Fruit fly (Drosophila melanogaster) whole organism, embryonic: ENCODE results near the gene CG31627.
A peak's percentile ranks its signal among the peaks of the same experiment; 100 is the strongest.

Experiments used
- Abd-B ChIP-seq: fragments of 200-800 bp; sonication (Bioruptor generic); optimal IDR thresholded peaks from 2 replicates; lab custom pipeline; 2018; ENCODE audit warnings: missing biosample characterization, mild to moderate bottlenecking, missing genetic modification characterization, moderate library complexity
- B-H2 ChIP-seq: fragments of 200-800 bp; sonication (Bioruptor generic); optimal IDR thresholded peaks from 2 replicates; lab custom pipeline; 2018; ENCODE audit warnings: missing biosample characterization, mild to moderate bottlenecking, missing genetic modification characterization
- BEAF-32 ChIP-seq: fragments of 200-800 bp; sonication (Bioruptor generic); optimal IDR thresholded peaks from 3 replicates; lab custom pipeline; 2017; ENCODE audit warnings: missing biosample characterization, missing genetic modification characterization, mild to moderate bottlenecking, moderate library complexity, missing genetic modification reagents
- CG10267 ChIP-seq: fragments of 200-800 bp; sonication (Bioruptor generic); optimal IDR thresholded peaks from 2 replicates; lab custom pipeline; 2018; ENCODE audit warnings: missing biosample characterization, mild to moderate bottlenecking, missing genetic modification characterization, moderate library complexity
- CG12659 ChIP-seq: fragments of 200-800 bp; sonication (Bioruptor generic); optimal IDR thresholded peaks from 3 replicates; lab custom pipeline; 2017; ENCODE audit warnings: mild to moderate bottlenecking, missing biosample characterization, missing genetic modification reagents, missing genetic modification characterization
- CG13287 ChIP-seq: fragments of 200-800 bp; sonication (Bioruptor generic); IDR thresholded peaks from 2 replicates; pipeline ENCODE4 v1.3.6; 2022; ENCODE audit warnings: missing biosample characterization, missing genetic modification characterization; ENCODE audit not compliant: partially characterized antibody
- CG13296 ChIP-seq: fragments of 200-800 bp; sonication (Bioruptor generic); optimal IDR thresholded peaks from 3 replicates; lab custom pipeline; 2018; ENCODE audit warnings: missing biosample characterization, mild to moderate bottlenecking, missing genetic modification characterization
- CG14014 ChIP-seq: fragments of 200-800 bp; sonication (Bioruptor generic); IDR thresholded peaks from 2 replicates; pipeline ENCODE4 v1.3.6; 2022; ENCODE audit warnings: missing biosample characterization, missing genetic modification characterization
- CG14710 ChIP-seq: fragments of 200-800 bp; sonication (Bioruptor generic); optimal IDR thresholded peaks from 3 replicates; lab custom pipeline; 2019; ENCODE audit warnings: missing biosample characterization, mild to moderate bottlenecking, missing genetic modification characterization, moderate library complexity
- CG15601 ChIP-seq: fragments of 200-800 bp; sonication (Bioruptor generic); optimal IDR thresholded peaks from 3 replicates; lab custom pipeline; 2019; ENCODE audit warnings: missing biosample characterization, mild to moderate bottlenecking, missing genetic modification characterization, moderate library complexity
- CG1603 ChIP-seq: fragments of 200-800 bp; sonication (Bioruptor generic); optimal IDR thresholded peaks from 2 replicates; lab custom pipeline; 2019; ENCODE audit warnings: missing biosample characterization, mild to moderate bottlenecking, missing genetic modification characterization, moderate library complexity
- CG16815 ChIP-seq: fragments of 200-800 bp; sonication (Bioruptor generic); optimal IDR thresholded peaks from 3 replicates; lab custom pipeline; 2017; ENCODE audit warnings: missing biosample characterization, mild to moderate bottlenecking, missing genetic modification characterization
- CG2116 ChIP-seq: fragments of 200-800 bp; sonication (Bioruptor generic); optimal IDR thresholded peaks from 3 replicates; lab custom pipeline; 2018; ENCODE audit warnings: missing biosample characterization, mild to moderate bottlenecking, missing genetic modification characterization
- CG30020 ChIP-seq: fragments of 200-800 bp; optimal IDR thresholded peaks from 2 replicates; lab custom pipeline; 2019; ENCODE audit warnings: missing biosample characterization, mild to moderate bottlenecking, missing genetic modification characterization, moderate library complexity
- CG34224 ChIP-seq: fragments of 200-800 bp; sonication (Bioruptor generic); IDR thresholded peaks from 3 replicates; pipeline ENCODE4 v1.3.6; 2022; ENCODE audit warnings: missing biosample characterization, missing genetic modification characterization; ENCODE audit not compliant: partially characterized antibody
- CG7372 ChIP-seq: fragments of 200-800 bp; sonication (Bioruptor generic); IDR thresholded peaks from 2 replicates; pipeline ENCODE4 v1.3.6; 2022; ENCODE audit warnings: missing biosample characterization, missing genetic modification characterization
- CG7987 ChIP-seq: fragments of 200-800 bp; sonication (Bioruptor generic); optimal IDR thresholded peaks from 2 replicates; lab custom pipeline; 2018; ENCODE audit warnings: missing biosample characterization, mild to moderate bottlenecking, missing genetic modification characterization, moderate library complexity
- CG8924 ChIP-seq: fragments of 200-800 bp; optimal IDR thresholded peaks from 3 replicates; lab custom pipeline; 2019; ENCODE audit warnings: missing biosample characterization, mild to moderate bottlenecking, missing genetic modification characterization, moderate library complexity
- CG9797 ChIP-seq: fragments of 200-800 bp; sonication (Bioruptor generic); optimal IDR thresholded peaks from 3 replicates; lab custom pipeline; 2018; ENCODE audit warnings: missing biosample characterization, mild to moderate bottlenecking, missing genetic modification characterization
- Deaf1 ChIP-seq: fragments of 200-800 bp; optimal IDR thresholded peaks from 3 replicates; lab custom pipeline; 2019; ENCODE audit warnings: missing biosample characterization, mild to moderate bottlenecking, missing genetic modification characterization, moderate library complexity
- Drgx ChIP-seq: fragments of 200-800 bp; sonication (Bioruptor generic); IDR thresholded peaks from 2 replicates; pipeline ENCODE4 v1.3.6; 2022; ENCODE audit warnings: missing biosample characterization, missing genetic modification characterization
- E2f2 ChIP-seq: fragments of 200-800 bp; sonication (Bioruptor generic); IDR thresholded peaks from 2 replicates; pipeline ENCODE4 v1.3.6; 2022; ENCODE audit warnings: missing biosample characterization, missing genetic modification characterization
- ERR ChIP-seq: fragments of 200-800 bp; sonication (Bioruptor generic); optimal IDR thresholded peaks from 2 replicates; lab custom pipeline; 2016; ENCODE audit warnings: missing biosample characterization, missing genetic modification characterization
- Elba2 ChIP-seq: fragments of 200-800 bp; sonication (Bioruptor generic); optimal IDR thresholded peaks from 3 replicates; lab custom pipeline; 2016; ENCODE audit warnings: missing biosample characterization, missing genetic modification characterization
- Ets97D ChIP-seq: fragments of 200-800 bp; sonication (Bioruptor generic); optimal IDR thresholded peaks from 3 replicates; lab custom pipeline; 2016; ENCODE audit warnings: missing biosample characterization, missing genetic modification characterization
- Fer1 ChIP-seq: fragments of 200-800 bp; sonication (Bioruptor generic); optimal IDR thresholded peaks from 2 replicates; lab custom pipeline; 2017; ENCODE audit warnings: missing biosample characterization, mild to moderate bottlenecking, missing genetic modification characterization
- Hr3 ChIP-seq: fragments of 200-800 bp; sonication (Bioruptor generic); optimal IDR thresholded peaks from 3 replicates; lab custom pipeline; 2016; ENCODE audit warnings: missing biosample characterization, missing genetic modification characterization
- Sry-δ ChIP-seq: fragments of 200-800 bp; sonication (Bioruptor generic); optimal IDR thresholded peaks from 2 replicates; lab custom pipeline; 2016; ENCODE audit warnings: missing biosample characterization, missing genetic modification characterization
- amos ChIP-seq: fragments of 200-800 bp; sonication (Bioruptor generic); IDR thresholded peaks from 2 replicates; pipeline ENCODE4 v1.3.6; 2022; ENCODE audit warnings: missing biosample characterization, missing genetic modification characterization; ENCODE audit not compliant: partially characterized antibody
- ash1 ChIP-seq: fragments of 200-800 bp; sonication (Bioruptor generic); optimal IDR thresholded peaks from 2 replicates; lab custom pipeline; 2018; ENCODE audit warnings: missing biosample characterization, mild to moderate bottlenecking, missing genetic modification characterization
- bbx ChIP-seq: fragments of 200-800 bp; sonication (Bioruptor generic); IDR thresholded peaks from 2 replicates; pipeline ENCODE4 v1.3.6; 2022; ENCODE audit warnings: missing biosample characterization, missing genetic modification characterization; ENCODE audit not compliant: partially characterized antibody
- bigmax ChIP-seq: fragments of 200-800 bp; sonication (Bioruptor generic); optimal IDR thresholded peaks from 2 replicates; lab custom pipeline; 2018; ENCODE audit warnings: missing biosample characterization, mild to moderate bottlenecking, missing genetic modification characterization
- dm ChIP-seq: fragments of 200-800 bp; sonication (Bioruptor generic); optimal IDR thresholded peaks from 3 replicates; lab custom pipeline; 2016; ENCODE audit warnings: missing biosample characterization, missing genetic modification characterization
- eve ChIP-seq, 2 experiments: fragments of >200 bp; optimal IDR thresholded peaks; 2 replicates each; lab custom pipeline; 2017; ENCODE audit warnings: missing biosample characterization in 2 of 2, missing genetic modification characterization in 2 of 2
- gfzf ChIP-seq: fragments of 200-800 bp; sonication (Bioruptor generic); optimal IDR thresholded peaks from 2 replicates; lab custom pipeline; 2016; ENCODE audit warnings: missing biosample characterization, mild to moderate bottlenecking, missing genetic modification characterization, moderate library complexity
- gt ChIP-seq: fragments of 200-800 bp; sonication (Bioruptor generic); IDR thresholded peaks from 2 replicates; pipeline ENCODE4 v1.3.6; 2022; ENCODE audit warnings: missing biosample characterization, missing genetic modification characterization
- her ChIP-seq: fragments of 200-800 bp; sonication (Bioruptor generic); optimal IDR thresholded peaks from 2 replicates; lab custom pipeline; 2016; ENCODE audit warnings: missing biosample characterization, missing genetic modification characterization
- knrl ChIP-seq: fragments of 200-800 bp; sonication (Bioruptor generic); IDR thresholded peaks from 3 replicates; pipeline ENCODE4 v1.3.6; 2022; ENCODE audit warnings: missing biosample characterization, missing genetic modification characterization; ENCODE audit not compliant: partially characterized antibody
- lab ChIP-seq: fragments of 200-800 bp; sonication (Bioruptor generic); optimal IDR thresholded peaks from 3 replicates; lab custom pipeline; 2017; ENCODE audit warnings: missing biosample characterization, missing genetic modification characterization, mild to moderate bottlenecking, moderate library complexity, missing genetic modification reagents
- mirr ChIP-seq: fragments of 200-800 bp; sonication (Bioruptor generic); optimal IDR thresholded peaks from 3 replicates; lab custom pipeline; 2018; ENCODE audit warnings: missing biosample characterization, mild to moderate bottlenecking, missing genetic modification characterization
- org-1 ChIP-seq: fragments of 200-800 bp; sonication (Bioruptor generic); optimal IDR thresholded peaks from 2 replicates; lab custom pipeline; 2017; ENCODE audit warnings: missing biosample characterization, missing genetic modification characterization
- otp ChIP-seq: fragments of 200-800 bp; sonication (Bioruptor generic); IDR thresholded peaks from 3 replicates; pipeline ENCODE4, ENCODE4 v1.3.6; 2022; ENCODE audit warnings: missing biosample characterization, missing genetic modification characterization
- prd ChIP-seq, 3 experiments: fragments of >200 bp in 2 of 3; fragments of 200-800 bp in 1 of 3; sonication (Bioruptor generic) in 1 of 3; optimal IDR thresholded peaks in 2 of 3; IDR thresholded peaks in 1 of 3; 2 replicates in 2 of 3; 3 replicates in 1 of 3; pipeline versions ENCODE4 v1.3.6 to Lab custom; 2017 to 2022; ENCODE audit warnings: missing biosample characterization in 1 of 3, missing genetic modification characterization in 1 of 3
- rib ChIP-seq: fragments of 200-800 bp; sonication (Bioruptor generic); IDR thresholded peaks from 2 replicates; pipeline ENCODE4 v1.3.6; 2022; ENCODE audit warnings: missing biosample characterization, missing genetic modification characterization
- row ChIP-seq: fragments of 200-800 bp; sonication (Bioruptor generic); IDR thresholded peaks from 3 replicates; pipeline ENCODE4 v1.3.6; 2022; ENCODE audit warnings: missing biosample characterization, missing genetic modification characterization
- slou ChIP-seq: fragments of 200-800 bp; sonication (Bioruptor generic); optimal IDR thresholded peaks from 3 replicates; lab custom pipeline; 2016; ENCODE audit warnings: missing biosample characterization, missing genetic modification characterization
- sqz ChIP-seq: fragments of 200-800 bp; sonication (Bioruptor generic); optimal IDR thresholded peaks from 3 replicates; lab custom pipeline; 2018; ENCODE audit warnings: missing biosample characterization, mild to moderate bottlenecking, missing genetic modification characterization
- vvl ChIP-seq: fragments of 200-800 bp; sonication (Bioruptor generic); IDR thresholded peaks from 2 replicates; pipeline ENCODE4 v1.3.6; 2022; ENCODE audit warnings: missing biosample characterization, missing genetic modification characterization

The CG31627 gene

DNA sequence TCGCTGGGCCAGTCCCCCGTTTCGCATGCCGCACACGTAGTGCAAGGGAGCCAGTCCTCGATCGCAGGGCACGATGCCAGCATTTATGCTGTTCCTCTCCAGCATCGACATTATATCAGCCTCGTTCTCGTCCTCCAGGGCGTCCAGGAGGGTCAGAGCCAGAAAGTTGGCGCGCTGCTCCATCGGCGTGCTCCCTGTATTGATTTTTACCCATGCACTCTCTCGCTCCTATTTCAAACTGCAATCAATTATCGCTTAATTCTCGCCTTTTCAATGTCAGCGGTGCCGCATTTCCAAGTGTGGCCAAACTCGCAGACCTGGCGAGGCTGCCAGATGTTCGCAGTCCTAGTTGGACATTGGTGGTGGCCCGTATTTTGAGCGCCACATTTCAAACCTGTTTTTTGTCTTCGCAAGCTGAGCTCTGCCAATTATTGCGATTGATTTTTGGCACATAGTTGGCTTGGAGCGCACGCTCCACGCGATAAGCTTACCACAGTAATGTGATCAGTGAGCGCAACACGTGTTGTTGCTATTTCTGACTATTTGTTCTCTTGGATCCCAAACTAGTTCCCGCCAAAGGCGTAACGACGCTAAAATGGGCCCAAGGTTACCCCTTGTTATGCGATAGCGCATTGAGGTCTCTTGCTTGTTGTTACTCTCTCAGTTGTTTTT lies 45.4 kb downstream of the CG31627 start, which contains the start of gene CG8679:
Gene CG8679, minus strand, starts transcription at position 305 of the 672 bp plus-strand sequence.
- TF ChIP-seq CG10267 (tag; lab: Kevin White, UChicago): peak; percentile 44
- peak; percentile 77 for TF ChIP-seq mirr (GFP tag; lab: Kevin White, UChicago)
- TF ChIP-seq CG7987 (GFP tag; lab: Kevin White, UChicago): no peak
- TF ChIP-seq CG7372 (GFP tag; lab: Robert Waterston, UW): no peak
- TF ChIP-seq row (GFP tag; lab: Robert Waterston, UW): peak; percentile 40; the same call in 2 of the 3 replicates
- TF ChIP-seq otp (GFP tag; lab: Robert Waterston, UW): peak; percentile 54; the same call in 1 of the 3 replicates
- TF ChIP-seq CG13296 (GFP tag; lab: Kevin White, UChicago): no peak
- TF ChIP-seq BEAF-32 (GFP tag; lab: Kevin White, UChicago): peak; percentile 63
- TF ChIP-seq CG14014 (GFP tag; lab: Robert Waterston, UW): no peak
- TF ChIP-seq CG13287 (GFP tag; lab: Robert Waterston, UW): peak; percentile 69
- no peak for TF ChIP-seq prd (optimal IDR thresholded peaks at IDR 0.05; lab: Kevin White, UChicago)
- 0 out of 3 replicates have a peak, but pooled peaks have one; percentile 24 for TF ChIP-seq prd (GFP tag; IDR thresholded peaks at IDR 0.05; lab: Robert Waterston, UW)
- peak; percentile 5 for TF ChIP-seq ash1 (GFP tag; lab: Kevin White, UChicago)
- TF ChIP-seq CG15601 (tag; lab: Kevin White, UChicago): peak; percentile 31
- TF ChIP-seq Elba2 (GFP tag; lab: Kevin White, UChicago): peak; percentile 67
- TF ChIP-seq CG12659: peak; percentile 45
- peak; percentile 31 for TF ChIP-seq B-H2 (GFP tag; lab: Kevin White, UChicago)
- TF ChIP-seq vvl: 0 out of 2 replicates have a peak, but pooled peaks have one; percentile 12
- TF ChIP-seq gfzf (GFP tag; lab: Kevin White, UChicago): peak; percentile 80
- no peak for TF ChIP-seq Deaf1 (tag; lab: Kevin White, UChicago)
- no peak for TF ChIP-seq sqz (GFP tag; lab: Kevin White, UChicago)
- TF ChIP-seq eve (GFP tag; optimal IDR thresholded peaks at IDR 0.05; lab: Kevin White, UChicago): no peak
- TF ChIP-seq rib (GFP tag; lab: Robert Waterston, UW): peak; percentile 95
- TF ChIP-seq ERR (GFP tag; lab: Kevin White, UChicago): peak; percentile 8
- peak; percentile 83 for TF ChIP-seq CG1603 (tag; lab: Kevin White, UChicago)
- TF ChIP-seq Ets97D (GFP tag; lab: Kevin White, UChicago): peak; percentile 37
- TF ChIP-seq E2f2 (GFP tag; lab: Robert Waterston, UW): peak; percentile 97
- no peak for TF ChIP-seq slou (GFP tag; lab: Kevin White, UChicago)
- peak; percentile 29; the same call in 1 of the 2 replicates for TF ChIP-seq bbx (GFP tag; lab: Robert Waterston, UW)
- TF ChIP-seq org-1 (GFP tag; lab: Kevin White, UChicago): peak; percentile 40
- peak; percentile 14 for TF ChIP-seq her (GFP tag; lab: Kevin White, UChicago)
- peak; percentile 46 for TF ChIP-seq knrl (GFP tag; lab: Robert Waterston, UW)
- TF ChIP-seq amos (GFP tag; lab: Robert Waterston, UW): peak; percentile 49; the same call in 1 of the 2 replicates
- peak; percentile 47; the same call in 2 of the 3 replicates for TF ChIP-seq CG34224
- TF ChIP-seq CG30020 (tag; lab: Kevin White, UChicago): peak; percentile 30
- no peak for TF ChIP-seq Abd-B (GFP tag; lab: Kevin White, UChicago)
- TF ChIP-seq CG16815 (GFP tag; lab: Kevin White, UChicago): no peak
- TF ChIP-seq dm: peak; percentile 45
- peak; percentile 32 for TF ChIP-seq Hr3
- TF ChIP-seq Fer1 (GFP tag; lab: Kevin White, UChicago): peak; percentile 27
- peak; percentile 73 for TF ChIP-seq Sry-δ
- no peak for TF ChIP-seq Drgx (GFP tag; lab: Robert Waterston, UW)
- TF ChIP-seq CG14710: peak; percentile 39
- peak; percentile 27 for TF ChIP-seq lab (GFP tag; lab: Kevin White, UChicago)
- peak; percentile 96 for TF ChIP-seq CG9797 (GFP tag; lab: Kevin White, UChicago)
- TF ChIP-seq CG8924 (tag; lab: Kevin White, UChicago): peak; percentile 16
- TF ChIP-seq CG2116 (GFP tag; lab: Kevin White, UChicago): peak; percentile 53
- TF ChIP-seq bigmax (GFP tag; lab: Kevin White, UChicago): peak; percentile 42
- TF ChIP-seq gt (GFP tag; lab: Robert Waterston, UW): no peak
